Fruit fly (Drosophila melanogaster) whole organism, wandering third instar larva: ENCODE results near the gene CG44001.

ENCODE experiments used
- Abd-B ChIP-seq: fragments of >200 bp; optimal IDR thresholded peaks from 2 replicates; lab custom pipeline; 2017; ENCODE audit warnings: missing biosample characterization, missing genetic modification characterization
- CG32264 ChIP-seq: fragments of 200-800 bp; sonication (Bioruptor generic); optimal IDR thresholded peaks from 2 replicates; lab custom pipeline; 2016; ENCODE audit warnings: missing biosample characterization, missing genetic modification characterization
- CG9705 ChIP-seq: fragments of 200-800 bp; sonication (Bioruptor generic); optimal IDR thresholded peaks from 2 replicates; lab custom pipeline; 2018; ENCODE audit warnings: missing biosample characterization, mild to moderate bottlenecking, missing genetic modification characterization
- CrebA ChIP-seq: fragments of 200-800 bp; sonication (Bioruptor generic); optimal IDR thresholded peaks from 2 replicates; lab custom pipeline; 2016; ENCODE audit warnings: missing biosample characterization, mild to moderate bottlenecking, missing genetic modification characterization, borderline replicate concordance
- Dfd ChIP-seq: fragments of >200 bp; optimal IDR thresholded peaks from 2 replicates; lab custom pipeline; 2017; ENCODE audit warnings: missing biosample characterization, missing genetic modification characterization
- Dif ChIP-seq: fragments of 200-275, 200-300 bp; sonication (Bioruptor generic); optimal IDR thresholded peaks from 2 replicates; lab custom pipeline; 2018; ENCODE audit warnings: missing biosample characterization, missing genetic modification characterization; ENCODE audit not compliant: partially characterized antibody
- GATAd ChIP-seq: sonication (Bioruptor generic); optimal IDR thresholded peaks from 2 replicates; lab custom pipeline; 2016; ENCODE audit warnings: missing biosample characterization, missing genetic modification characterization
- HLH106 ChIP-seq: fragments of 200-800 bp; optimal IDR thresholded peaks from 3 replicates; lab custom pipeline; 2019; ENCODE audit warnings: missing biosample characterization, mild to moderate bottlenecking, missing genetic modification characterization, moderate library complexity
- Hnf4 ChIP-seq: fragments of 200-800 bp; sonication (Bioruptor generic); optimal IDR thresholded peaks from 2 replicates; lab custom pipeline; 2016; ENCODE audit warnings: missing biosample characterization, mild to moderate bottlenecking, missing genetic modification characterization
- Hr78 ChIP-seq: fragments of >200 bp; optimal IDR thresholded peaks from 2 replicates; lab custom pipeline; 2017; ENCODE audit warnings: missing biosample characterization, missing genetic modification characterization
- Hr83 ChIP-seq: fragments of 200-300 bp; sonication (Bioruptor generic); optimal IDR thresholded peaks from 2 replicates; lab custom pipeline; 2016; ENCODE audit warnings: missing biosample characterization, mild to moderate bottlenecking, missing genetic modification characterization, moderate library complexity; ENCODE audit not compliant: poor library complexity, severe bottlenecking
- Jra ChIP-seq: sonication (Bioruptor generic); optimal IDR thresholded peaks from 2 replicates; lab custom pipeline; 2016; ENCODE audit warnings: missing biosample characterization, missing genetic modification characterization
- Mio ChIP-seq: sonication (Bioruptor generic); optimal IDR thresholded peaks from 2 replicates; lab custom pipeline; 2016; ENCODE audit warnings: missing biosample characterization, missing genetic modification characterization
- Myc ChIP-seq: fragments of >200 bp; optimal IDR thresholded peaks from 2 replicates; lab custom pipeline; 2017
- N ChIP-seq: fragments of >200 bp; optimal IDR thresholded peaks from 2 replicates; lab custom pipeline; 2018; ENCODE audit warnings: missing biosample characterization, missing external identifiers, missing genetic modification characterization
- Rel ChIP-seq, 2 experiments: fragments of 200-800 bp; sonication (Bioruptor generic) in 1 of 2; optimal IDR thresholded peaks; 2 replicates in 1 of 2; 3 replicates in 1 of 2; lab custom pipeline; 2016 to 2019; ENCODE audit warnings: mild to moderate bottlenecking in 2 of 2, missing biosample characterization in 2 of 2, missing genetic modification characterization in 2 of 2, moderate library complexity in 1 of 2
- Sp1 ChIP-seq: fragments of 200-800 bp; sonication (Bioruptor generic); optimal IDR thresholded peaks from 3 replicates; lab custom pipeline; 2019; ENCODE audit warnings: missing biosample characterization, mild to moderate bottlenecking, missing genetic modification characterization, moderate library complexity
- Vsx2 ChIP-seq: fragments of 200-300, 225-300 bp; sonication (Bioruptor generic); optimal IDR thresholded peaks from 2 replicates; lab custom pipeline; 2018; ENCODE audit warnings: missing biosample characterization, missing genetic modification characterization; ENCODE audit not compliant: partially characterized antibody
- br ChIP-seq: fragments of 200-800 bp; sonication (Bioruptor generic); optimal IDR thresholded peaks from 2 replicates; lab custom pipeline; 2016; ENCODE audit warnings: missing biosample characterization, missing genetic modification characterization
- brk ChIP-seq: fragments of 200-800 bp; sonication (Bioruptor generic); optimal IDR thresholded peaks from 2 replicates; lab custom pipeline; 2016; ENCODE audit warnings: missing biosample characterization, mild to moderate bottlenecking, missing genetic modification characterization
- dl ChIP-seq, 2 experiments: fragments of 175-275, 200-275 bp in 1 of 2; fragments of 200-275 bp in 1 of 2; sonication (Bioruptor generic); optimal IDR thresholded peaks; lab custom pipeline; 2018; ENCODE audit warnings: mild to moderate bottlenecking in 2 of 2, missing biosample characterization in 2 of 2, missing genetic modification characterization in 2 of 2, moderate library complexity in 2 of 2; ENCODE audit not compliant: partially characterized antibody in 2 of 2, insufficient read depth in 1 of 2
- dmrt93B ChIP-seq: fragments of 200-800 bp; sonication (Bioruptor generic); optimal IDR thresholded peaks from 2 replicates; lab custom pipeline; 2018; ENCODE audit warnings: missing biosample characterization, mild to moderate bottlenecking, missing genetic modification characterization
- dsf ChIP-seq: sonication (Bioruptor generic); optimal IDR thresholded peaks from 2 replicates; lab custom pipeline; 2016; ENCODE audit warnings: missing biosample characterization, missing genetic modification characterization, borderline replicate concordance
- ey ChIP-seq: fragments of 200-800 bp; sonication (Bioruptor generic); optimal IDR thresholded peaks from 2 replicates; lab custom pipeline; 2016; ENCODE audit warnings: missing biosample characterization, missing genetic modification characterization
- foxo ChIP-seq, 2 experiments: fragments of 200-800 bp; sonication (Bioruptor generic); optimal IDR thresholded peaks; 2 replicates in 1 of 2; 3 replicates in 1 of 2; lab custom pipeline; 2016 to 2017; ENCODE audit warnings: missing biosample characterization in 2 of 2, missing genetic modification characterization in 2 of 2
- fru ChIP-seq: fragments of 200-800 bp; sonication (Bioruptor generic); optimal IDR thresholded peaks from 3 replicates; lab custom pipeline; 2016; ENCODE audit warnings: missing biosample characterization, mild to moderate bottlenecking, missing genetic modification characterization
- h ChIP-seq: fragments of 200-800 bp; sonication (Bioruptor generic); optimal IDR thresholded peaks from 3 replicates; lab custom pipeline; 2016; ENCODE audit warnings: missing biosample characterization, mild to moderate bottlenecking, missing genetic modification characterization
- jim ChIP-seq: fragments of 175-275, 200-325 bp; sonication (Bioruptor generic); optimal IDR thresholded peaks from 2 replicates; lab custom pipeline; 2016; ENCODE audit warnings: missing biosample characterization, mild to moderate bottlenecking, missing genetic modification characterization
- lola ChIP-seq: fragments of >200 bp; optimal IDR thresholded peaks from 2 replicates; lab custom pipeline; 2017; ENCODE audit warnings: missing biosample characterization, missing genetic modification characterization
- pan ChIP-seq: fragments of >200 bp; optimal IDR thresholded peaks from 2 replicates; lab custom pipeline; 2017
- psq ChIP-seq: fragments of 200-800 bp; sonication (Bioruptor generic); optimal IDR thresholded peaks from 3 replicates; lab custom pipeline; 2017; ENCODE audit warnings: missing biosample characterization, mild to moderate bottlenecking, missing genetic modification characterization, moderate library complexity
- rgr ChIP-seq: fragments of 200-800 bp; sonication (Bioruptor generic); optimal IDR thresholded peaks from 3 replicates; lab custom pipeline; 2016; ENCODE audit warnings: missing biosample characterization, mild to moderate bottlenecking, missing genetic modification characterization
- sv ChIP-seq: fragments of 200-800 bp; sonication (Bioruptor generic); optimal IDR thresholded peaks from 3 replicates; lab custom pipeline; 2016; ENCODE audit warnings: missing biosample characterization, missing genetic modification characterization
- tai ChIP-seq: sonication (Bioruptor generic); optimal IDR thresholded peaks from 2 replicates; lab custom pipeline; 2016; ENCODE audit warnings: missing biosample characterization, missing genetic modification characterization
- usp ChIP-seq: fragments of >200 bp; optimal IDR thresholded peaks from 2 replicates; lab custom pipeline; 2017; ENCODE audit warnings: missing biosample characterization, missing genetic modification characterization
- woc ChIP-seq: sonication (Bioruptor generic); optimal IDR thresholded peaks from 2 replicates; lab custom pipeline; 2016; ENCODE audit warnings: missing biosample characterization, mild to moderate bottlenecking, missing genetic modification characterization

The CG44001 gene

DNA sequence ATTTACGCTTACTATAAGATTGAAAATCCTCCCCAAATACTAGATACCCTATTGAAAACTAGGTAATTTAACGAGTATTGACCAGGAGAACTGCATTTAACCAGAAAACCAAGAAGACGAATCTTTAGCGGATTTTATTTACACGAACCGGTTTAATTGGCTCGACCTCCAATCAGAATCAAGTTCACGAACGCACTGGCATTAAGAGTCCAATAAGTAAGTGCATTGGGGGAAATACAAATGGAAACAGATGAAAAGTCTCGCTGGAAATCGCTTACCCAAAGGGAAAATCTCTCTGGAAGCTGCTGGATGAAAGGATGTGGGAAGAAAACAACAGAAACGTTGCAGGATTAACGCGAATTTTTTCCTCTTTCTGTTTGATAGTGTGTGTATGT lies 49.5 kb downstream of the CG44001 start:
- no peak for TF ChIP-seq Rel (GFP tag; optimal IDR thresholded peaks at IDR 0.05; lab: Kevin White, UChicago)
- TF ChIP-seq Rel (tag; optimal IDR thresholded peaks at IDR 0.05; lab: Kevin White, UChicago) = peak; percentile 16
- no peak for TF ChIP-seq CG9705 (GFP tag; lab: Kevin White, UChicago)
- TF ChIP-seq, all 38 proteins: peak for 1

DNA sequence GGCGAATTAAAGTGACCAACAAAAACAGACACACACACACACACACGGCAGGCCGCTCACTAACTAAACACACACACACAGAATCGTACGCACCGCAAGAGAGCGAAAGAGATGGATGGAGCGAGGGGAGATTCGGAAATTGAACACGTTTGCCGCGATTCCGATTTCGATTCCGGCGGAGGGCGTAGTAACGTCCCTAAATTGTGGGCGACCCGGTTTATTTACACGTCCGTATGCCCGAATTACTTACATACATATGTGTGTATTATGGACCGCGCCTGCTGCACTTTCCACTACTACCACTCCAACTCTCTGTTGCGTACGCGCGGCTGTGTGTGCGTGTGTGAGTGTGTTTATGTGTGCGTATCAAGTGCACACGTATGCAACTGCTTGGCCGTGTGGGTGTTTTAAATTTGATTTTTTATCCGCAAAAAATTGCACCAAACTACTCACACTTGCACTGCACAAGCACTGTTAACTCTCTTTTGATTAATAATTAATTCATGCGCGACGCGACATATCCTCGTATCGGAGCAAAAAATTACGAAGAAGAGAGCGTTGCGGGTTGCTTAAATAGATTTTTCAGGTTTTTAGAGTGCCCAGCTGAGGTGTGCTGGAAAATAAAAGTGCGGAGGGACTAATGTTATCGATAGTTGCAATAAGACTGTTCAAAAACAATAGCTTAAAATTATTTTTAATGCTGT lies 50.1 kb downstream of the CG44001 start, which contains the start of gene Pgant5:
Gene Pgant5, minus strand, starts transcription at position 601 of the 704 bp plus-strand sequence.
- TF ChIP-seq fru (GFP tag; lab: Kevin White, UChicago) = peak; percentile 60
- TF ChIP-seq ey (GFP tag; lab: Kevin White, UChicago) = no peak
- TF ChIP-seq Dif (GFP tag; lab: Kevin White, UChicago) = peak; percentile 2
- no peak for TF ChIP-seq Mio
- TF ChIP-seq Myc (lab: Kevin White, UChicago) = no peak
- TF ChIP-seq HLH106 (tag; lab: Kevin White, UChicago) = no peak
- no peak for TF ChIP-seq woc (GFP tag; lab: Kevin White, UChicago)
- TF ChIP-seq foxo (GFP tag; optimal IDR thresholded peaks at IDR 0.05; lab: Kevin White, UChicago) = peak in 1 of 2 experiments; percentile 20
- TF ChIP-seq CrebA (GFP tag; lab: Kevin White, UChicago) = no peak
- peak; percentile 66 for TF ChIP-seq Abd-B
- no peak for TF ChIP-seq lola
- TF ChIP-seq br (GFP tag; lab: Kevin White, UChicago) = peak; percentile 12
- peak; percentile 67 for TF ChIP-seq jim (GFP tag; lab: Kevin White, UChicago)
- no peak for TF ChIP-seq dmrt93B (GFP tag; lab: Kevin White, UChicago)
- TF ChIP-seq Hr83 (GFP tag; lab: Kevin White, UChicago) = peak; percentile 67
- peak; percentile 89 for TF ChIP-seq N
- peak; percentile 33 for TF ChIP-seq Jra (GFP tag; lab: Kevin White, UChicago)
- no peak for TF ChIP-seq Rel (GFP tag; optimal IDR thresholded peaks at IDR 0.05; lab: Kevin White, UChicago)
- peak; percentile 34 for TF ChIP-seq Rel (tag; optimal IDR thresholded peaks at IDR 0.05; lab: Kevin White, UChicago)
- TF ChIP-seq tai (GFP tag; lab: Kevin White, UChicago) = no peak
- TF ChIP-seq usp (GFP tag; lab: Kevin White, UChicago) = no peak
- no peak for TF ChIP-seq sv
- peak; percentile 10 for TF ChIP-seq psq (GFP tag; lab: Kevin White, UChicago)
- TF ChIP-seq GATAd (GFP tag; lab: Kevin White, UChicago) = no peak
- peak; percentile 8 for TF ChIP-seq brk (GFP tag; lab: Kevin White, UChicago)
- TF ChIP-seq Hr78 (GFP tag; lab: Kevin White, UChicago) = peak; percentile 22
- peak; percentile 15 for TF ChIP-seq Sp1 (GFP tag; lab: Kevin White, UChicago)
- no peak for TF ChIP-seq Dfd (GFP tag; lab: Kevin White, UChicago)
- no peak for TF ChIP-seq Vsx2 (GFP tag; lab: Kevin White, UChicago)
- TF ChIP-seq Hnf4 (GFP tag; lab: Kevin White, UChicago) = peak; percentile 71
- peak; percentile 60 for TF ChIP-seq h (GFP tag; lab: Kevin White, UChicago)
- no peak for TF ChIP-seq dsf (GFP tag; lab: Kevin White, UChicago)
- TF ChIP-seq rgr (GFP tag; lab: Kevin White, UChicago) = peak; percentile 2
- TF ChIP-seq CG32264 = no peak
- TF ChIP-seq dl (GFP tag; optimal IDR thresholded peaks at IDR 0.05; lab: Kevin White, UChicago; ENCODE audit: insufficient read depth in 1 of 2, partially characterized antibody in 2 of 2) = no peak
- no peak for TF ChIP-seq pan (lab: Kevin White, UChicago)

- peak; percentile 16 for TF ChIP-seq Hr83 (GFP tag; lab: Kevin White, UChicago)
- TF ChIP-seq Rel (GFP tag; optimal IDR thresholded peaks at IDR 0.05; lab: Kevin White, UChicago) = no peak
- TF ChIP-seq Rel (tag; optimal IDR thresholded peaks at IDR 0.05; lab: Kevin White, UChicago) = no peak
- no peak for TF ChIP-seq Dfd (GFP tag; lab: Kevin White, UChicago)
- TF ChIP-seq Dif (GFP tag; lab: Kevin White, UChicago) = no peak
- TF ChIP-seq GATAd (GFP tag; lab: Kevin White, UChicago) = no peak
Measured at dm6 chr2L:5093772-5094350, 50.8 kb downstream of the CG44001 start, which contains the start of gene CG5828. CG5828 (plus strand) TSS chr2L:5093976.
